Fruit fly (Drosophila melanogaster) whole organism, embryonic: ENCODE measurements around the gene CG10581.

ENCODE experiments used
- CG10462 ChIP-seq: fragments of 200-800 bp; sonication (Bioruptor generic); optimal IDR thresholded peaks from 2 replicates; lab custom pipeline; 2016; ENCODE audit warnings: missing biosample characterization, missing genetic modification characterization
- CG8359 ChIP-seq: fragments of 200-800 bp; sonication (Bioruptor generic); optimal IDR thresholded peaks from 2 replicates; lab custom pipeline; 2017; ENCODE audit warnings: missing biosample characterization, mild to moderate bottlenecking, missing genetic modification characterization, borderline replicate concordance
- CG9876 ChIP-seq: fragments of 200-800 bp; sonication (Bioruptor generic); optimal IDR thresholded peaks from 2 replicates; lab custom pipeline; 2016; ENCODE audit warnings: missing biosample characterization, missing genetic modification characterization
- Drgx ChIP-seq: fragments of 200-800 bp; sonication (Bioruptor generic); IDR thresholded peaks from 2 replicates; pipeline ENCODE4 v1.3.6; 2022; ENCODE audit warnings: missing biosample characterization, missing genetic modification characterization
- Fer1 ChIP-seq: fragments of 200-800 bp; sonication (Bioruptor generic); optimal IDR thresholded peaks from 2 replicates; lab custom pipeline; 2017; ENCODE audit warnings: missing biosample characterization, mild to moderate bottlenecking, missing genetic modification characterization
- Lim3 ChIP-seq: fragments of 200-800 bp; sonication (Bioruptor generic); IDR thresholded peaks from 2 replicates; pipeline ENCODE4 v1.3.6; 2022; ENCODE audit warnings: missing biosample characterization, missing genetic modification characterization
- Mad ChIP-seq: fragments of 200-800 bp; sonication (Bioruptor generic); optimal IDR thresholded peaks from 2 replicates; lab custom pipeline; 2016; ENCODE audit warnings: missing biosample characterization, missing genetic modification characterization
- NfI ChIP-seq: fragments of 200-800 bp; sonication (Bioruptor generic); optimal IDR thresholded peaks from 3 replicates; lab custom pipeline; 2018; ENCODE audit warnings: missing biosample characterization, mild to moderate bottlenecking, missing genetic modification characterization, moderate library complexity
- bsh ChIP-seq, 2 experiments: fragments of 200-800 bp; sonication (Bioruptor generic); optimal IDR thresholded peaks; 2 replicates each; lab custom pipeline; 2017 to 2018; ENCODE audit warnings: mild to moderate bottlenecking in 2 of 2, missing biosample characterization in 2 of 2, missing genetic modification characterization in 2 of 2, moderate library complexity in 1 of 2
- gcm ChIP-seq: fragments of 200-800 bp; sonication (Bioruptor generic); optimal IDR thresholded peaks from 2 replicates; lab custom pipeline; 2019; ENCODE audit warnings: missing biosample characterization, mild to moderate bottlenecking, missing genetic modification characterization, moderate library complexity
- nom ChIP-seq: fragments of 200-800 bp; sonication (Bioruptor generic); optimal IDR thresholded peaks from 2 replicates; lab custom pipeline; 2017; ENCODE audit warnings: missing biosample characterization, missing genetic modification characterization, mild to moderate bottlenecking, moderate library complexity, missing genetic modification reagents
- slp2 ChIP-seq: fragments of 200-800 bp; sonication (Bioruptor generic); optimal IDR thresholded peaks from 2 replicates; lab custom pipeline; 2016; ENCODE audit warnings: missing biosample characterization, missing genetic modification characterization
- tgo ChIP-seq: fragments of 200-800 bp; sonication (Bioruptor generic); IDR thresholded peaks from 3 replicates; pipeline ENCODE4 v1.3.6; 2022; ENCODE audit warnings: missing biosample characterization, missing genetic modification characterization
- trem ChIP-seq: fragments of 200-800 bp; optimal IDR thresholded peaks from 3 replicates; lab custom pipeline; 2019; ENCODE audit warnings: missing biosample characterization, mild to moderate bottlenecking, missing genetic modification characterization, moderate library complexity

CG10581 gene

DNA sequence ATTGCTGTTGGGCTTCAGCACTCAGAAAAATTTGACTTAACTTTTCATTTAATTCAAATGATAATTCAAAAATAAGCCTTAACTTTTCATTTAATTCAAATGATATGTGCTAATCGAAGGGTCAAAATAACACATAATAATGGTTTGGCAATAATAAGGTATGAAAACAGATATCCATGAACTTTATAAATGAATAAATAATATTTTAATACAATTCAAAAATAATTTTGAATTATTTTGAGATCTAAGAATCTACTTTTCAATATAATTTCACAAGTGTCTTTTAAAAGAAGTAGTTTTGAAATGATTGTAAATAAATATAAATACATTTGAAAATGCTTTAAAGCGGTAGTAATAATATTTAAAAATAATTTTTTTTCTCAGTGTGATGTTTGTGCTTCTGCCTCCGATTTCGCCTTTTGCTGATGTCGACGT, 47.1 kb downstream of the CG10581 start:
- peak; percentile 69 for TF ChIP-seq Drgx (GFP tag; lab: Robert Waterston, UW)
- no peak for TF ChIP-seq Mad
- peak; percentile 18 for TF ChIP-seq nom (GFP tag; lab: Kevin White, UChicago)
- peak in 1 of 2 experiments; percentile 26 for TF ChIP-seq bsh (GFP tag; optimal IDR thresholded peaks at IDR 0.05; lab: Kevin White, UChicago)
- TF ChIP-seq, all 482 proteins: peak for 3

DNA sequence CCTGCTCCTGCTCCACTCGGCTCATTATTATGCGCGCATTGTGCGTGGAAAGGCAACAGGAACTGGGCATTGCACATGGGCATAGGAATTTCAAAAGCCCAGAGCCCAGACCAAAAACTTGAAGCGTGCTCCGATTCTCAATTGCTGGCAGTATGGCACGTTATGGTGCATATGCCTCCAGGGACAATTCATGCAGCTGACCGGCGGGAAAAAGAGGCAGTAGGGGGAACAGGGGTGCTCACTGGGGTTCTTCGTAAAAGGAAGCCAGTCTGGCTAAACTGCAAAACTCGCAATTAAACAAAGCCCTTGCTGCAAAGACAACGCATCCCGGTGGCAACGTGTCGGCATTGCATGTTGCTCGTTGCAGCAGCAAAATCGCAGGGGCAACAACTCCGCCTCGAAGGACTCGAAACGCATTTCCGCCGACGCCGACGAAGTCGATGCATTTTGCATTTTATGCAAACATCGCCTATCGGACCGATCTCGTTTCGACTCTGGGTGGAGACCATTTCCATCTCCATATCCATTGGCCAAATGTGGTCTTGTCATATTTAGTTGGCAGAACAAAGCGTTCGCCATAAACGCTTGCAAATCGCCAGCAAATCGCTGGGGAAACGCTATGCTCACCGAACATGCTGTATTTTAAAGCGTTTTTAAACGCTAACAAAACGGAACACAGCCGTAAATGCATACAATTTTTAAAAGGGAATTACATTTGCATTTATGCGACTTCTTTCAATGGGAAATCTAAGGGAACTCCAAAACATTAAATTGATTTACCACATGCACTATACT, 49.4 kb downstream of the CG10581 start:
- TF ChIP-seq gcm (GFP tag; lab: Kevin White, UChicago) (no peak), CG9876 (GFP tag; lab: Kevin White, UChicago) (no peak), Drgx (GFP tag; lab: Robert Waterston, UW) (no peak), CG8359 (GFP tag; lab: Kevin White, UChicago) (peak; percentile 98), Fer1 (GFP tag; lab: Kevin White, UChicago) (no peak), NfI (GFP tag; lab: Kevin White, UChicago) (no peak), slp2 (no peak), Lim3 (GFP tag; lab: Robert Waterston, UW) (no peak), nom (GFP tag; lab: Kevin White, UChicago) (peak; percentile 38), trem (no peak), CG10462 (no peak), tgo (GFP tag; lab: Robert Waterston, UW) (no peak)
